Fruit fly (Drosophila melanogaster) whole organism, prepupa: ENCODE data around the gene Wnt10.

Source experiments
- Blimp-1 ChIP-seq: fragments of 200-800 bp; sonication (Bioruptor generic); optimal IDR thresholded peaks from 3 replicates; lab custom pipeline; 2017; ENCODE audit warnings: missing biosample characterization, missing genetic modification characterization, mild to moderate bottlenecking, moderate library complexity, missing genetic modification reagents
- CG4318 ChIP-seq: fragments of 200-800 bp; sonication (Bioruptor generic); optimal IDR thresholded peaks from 3 replicates; lab custom pipeline; 2017; ENCODE audit warnings: missing biosample characterization, mild to moderate bottlenecking, missing genetic modification characterization
- CG6808 ChIP-seq: fragments of 200-800 bp; sonication (Bioruptor generic); optimal IDR thresholded peaks from 3 replicates; lab custom pipeline; 2017; ENCODE audit warnings: missing biosample characterization, missing genetic modification characterization, mild to moderate bottlenecking, moderate library complexity, missing genetic modification reagents
- Lpt ChIP-seq: fragments of 200-800 bp; sonication (Bioruptor generic); optimal IDR thresholded peaks from 3 replicates; lab custom pipeline; 2016; ENCODE audit warnings: missing biosample characterization, missing genetic modification characterization
- OdsH ChIP-seq: fragments of 200-800 bp; sonication (Bioruptor generic); optimal IDR thresholded peaks from 3 replicates; lab custom pipeline; 2016; ENCODE audit warnings: missing biosample characterization, missing genetic modification characterization
- dac ChIP-seq: fragments of 200-800 bp; sonication (Bioruptor generic); optimal IDR thresholded peaks from 2 replicates; lab custom pipeline; 2017; ENCODE audit warnings: missing biosample characterization, mild to moderate bottlenecking, missing genetic modification characterization
- eg ChIP-seq: fragments of 200-800 bp; sonication (Bioruptor generic); IDR thresholded peaks from 3 replicates; pipeline ENCODE4 v1.3.6; 2022; ENCODE audit warnings: missing biosample characterization, missing genetic modification characterization

dm6 chr2L:7323005-7323404 lies 40.2 kb upstream of the Wnt10 start:
- TF ChIP-seq Lpt (GFP tag; lab: Kevin White, UChicago): no peak
- no peak for TF ChIP-seq Blimp-1
- TF ChIP-seq dac (GFP tag; lab: Kevin White, UChicago): no peak
- TF ChIP-seq CG6808 (GFP tag; lab: Kevin White, UChicago): peak; percentile 79
- TF ChIP-seq OdsH (GFP tag; lab: Kevin White, UChicago): peak; percentile 56
- TF ChIP-seq eg (GFP tag; lab: Robert Waterston, UW): 0 out of 3 replicates have a peak, but pooled peaks have one; percentile 35
- TF ChIP-seq CG4318: no peak
